Worm (Caenorhabditis elegans) whole organism, young adult: ENCODE data around the gene T23B7.3.

ENCODE experiments used
- F52B5.7 ChIP-seq: sonication (generic microtip); optimal IDR thresholded peaks from 2 replicates; lab custom pipeline; 2016; ENCODE audit warnings: mild to moderate bottlenecking, missing genetic modification characterization, missing compliant biosample characterization
- Y56A3A.18 ChIP-seq: fragments of 200-800 bp; sonication (Bioruptor generic); IDR thresholded peaks from 2 replicates; pipeline ENCODE4 v1.3.6; 2022; ENCODE audit warnings: missing genetic modification reagents, missing genetic modification characterization, missing compliant biosample characterization
- ceh-58 ChIP-seq: fragments of 200-800 bp; sonication (Bioruptor generic); IDR thresholded peaks from 2 replicates; pipeline ENCODE4 v1.3.6; 2022; ENCODE audit warnings: missing genetic modification characterization, missing compliant biosample characterization
- him-1 ChIP-seq: sonication (generic microtip); optimal IDR thresholded peaks from 2 replicates; lab custom pipeline; 2016; ENCODE audit warnings: missing genotype, missing genetic modification reagents, missing genetic modification characterization, missing compliant biosample characterization
- lin-40 ChIP-seq: sonication (generic microtip); optimal IDR thresholded peaks from 2 replicates; lab custom pipeline; 2016; ENCODE audit warnings: missing genetic modification characterization, mild to moderate bottlenecking, missing compliant biosample characterization, missing genotype, missing genetic modification reagents
- madf-3 ChIP-seq: fragments of 200-800 bp; sonication (Bioruptor generic); IDR thresholded peaks from 2 replicates; pipeline ENCODE4 v1.3.6; 2022; ENCODE audit warnings: missing genetic modification reagents, missing genetic modification characterization, missing compliant biosample characterization
- unc-130 ChIP-seq: sonication (generic microtip); optimal IDR thresholded peaks from 2 replicates; lab custom pipeline; 2016; ENCODE audit warnings: missing genetic modification reagents, missing genetic modification characterization, missing compliant biosample characterization
- zim-3 ChIP-seq: sonication (generic microtip); optimal IDR thresholded peaks from 2 replicates; lab custom pipeline; 2017; ENCODE audit warnings: mild to moderate bottlenecking, missing genetic modification characterization, moderate library complexity, missing compliant biosample characterization

DNA sequence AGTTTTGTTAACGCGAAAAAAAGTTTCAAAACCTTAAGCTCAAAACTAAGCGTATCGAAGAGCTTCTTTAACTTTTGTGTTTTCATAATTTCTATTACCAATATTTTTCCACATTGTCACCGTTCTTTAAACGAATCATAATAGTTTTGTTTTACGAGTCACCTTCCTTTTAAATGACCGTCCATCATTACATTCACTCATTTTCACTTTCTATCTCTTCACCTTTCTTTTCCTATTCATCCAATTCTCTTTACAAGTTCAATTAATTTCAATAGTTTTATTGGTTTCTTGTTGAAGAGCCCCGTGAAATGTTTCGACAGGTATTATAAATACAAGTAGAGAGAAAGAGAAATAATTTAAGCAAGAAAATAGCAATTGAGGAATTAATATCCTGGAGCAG, 21.8 kb downstream of the T23B7.3 start:
- TF ChIP-seq zim-3 = no peak
- TF ChIP-seq Y56A3A.18 (GFP tag; lab: Robert Waterston, UW) = no peak
- no peak for TF ChIP-seq lin-40 (tag; lab: Kevin White, UChicago)
- TF ChIP-seq unc-130 (GFP tag; lab: Kevin White, UChicago) = no peak
- TF ChIP-seq madf-3 (GFP tag; lab: Robert Waterston, UW) = no peak
- TF ChIP-seq him-1 (tag; lab: Kevin White, UChicago) = no peak
- TF ChIP-seq ceh-58 = no peak
- no peak for TF ChIP-seq F52B5.7 (tag; lab: Kevin White, UChicago)
